Worm (Caenorhabditis elegans) whole organism, L4 larva: ENCODE results near the gene srsx-11.

ENCODE experiments used
- F44E2.7 ChIP-seq: fragments of 200-800 bp; sonication (Bioruptor generic); IDR thresholded peaks from 2 replicates; pipeline ENCODE4 v2.1.2; 2022; ENCODE audit warnings: missing genetic modification characterization, missing compliant biosample characterization
- F49E8.2 ChIP-seq: sonication (generic microtip); optimal IDR thresholded peaks from 2 replicates; lab custom pipeline; 2016; ENCODE audit warnings: missing compliant biosample characterization, mild to moderate bottlenecking, missing genetic modification characterization, borderline replicate concordance
- R02D3.7 ChIP-seq: fragments of 150-350 bp; sonication (generic microtip); optimal IDR thresholded peaks from 3 replicates; lab custom pipeline; 2014; ENCODE audit warnings: missing biosample characterization, missing genetic modification characterization
- T26A8.4 ChIP-seq: fragments of 200-800 bp; sonication (Bioruptor generic); IDR thresholded peaks from 2 replicates; pipeline ENCODE4 v1.3.6; 2022; ENCODE audit warnings: missing genetic modification characterization, missing compliant biosample characterization
- aha-1 ChIP-seq: fragments of 150-350 bp; peaks from one replicate; lab custom pipeline; 2014; ENCODE audit warnings: missing biosample characterization, missing genetic modification characterization
- ama-1 ChIP-seq: fragments of 150-350 bp; optimal IDR thresholded peaks from 2 replicates; lab custom pipeline; 2014; ENCODE audit warnings: inconsistent platforms, mixed read lengths
- ceh-28 ChIP-seq: fragments of 150-350 bp; optimal IDR thresholded peaks from 2 replicates; lab custom pipeline; 2014; ENCODE audit warnings: missing biosample characterization, missing genetic modification reagents, missing genetic modification characterization
- ceh-44 ChIP-seq: fragments of 200-800 bp; sonication (Bioruptor generic); IDR thresholded peaks from 2 replicates; pipeline ENCODE4 v1.3.6; 2022; ENCODE audit warnings: missing genetic modification reagents, missing genetic modification characterization, missing compliant biosample characterization
- ceh-82 ChIP-seq: sonication (generic microtip); optimal IDR thresholded peaks from 2 replicates; lab custom pipeline; 2017; ENCODE audit warnings: missing biosample characterization, missing genetic modification characterization
- daf-16 ChIP-seq, 3 experiments: sonication (generic microtip); optimal IDR thresholded peaks; 2 replicates each; lab custom pipeline; 2016 to 2017; ENCODE audit warnings: missing genetic modification characterization in 3 of 3, missing genetic modification reagents in 3 of 3, mild to moderate bottlenecking in 2 of 3, missing compliant biosample characterization in 2 of 3, missing biosample characterization in 1 of 3, moderate library complexity in 1 of 3
- egl-43 ChIP-seq: fragments of 200-800 bp; sonication (Bioruptor generic); IDR thresholded peaks from 2 replicates; pipeline ENCODE4 v1.3.6; 2022; ENCODE audit warnings: missing genetic modification reagents, missing genetic modification characterization, missing compliant biosample characterization
- fos-1 ChIP-seq: fragments of 150-350 bp; optimal IDR thresholded peaks from 2 replicates; lab custom pipeline; 2014; ENCODE audit warnings: missing biosample characterization, missing genetic modification characterization
- gei-8 ChIP-seq: fragments of 200-800 bp; sonication (Bioruptor generic); optimal IDR thresholded peaks from 2 replicates; lab custom pipeline; 2018; ENCODE audit warnings: mild to moderate bottlenecking, missing genetic modification characterization, missing compliant biosample characterization
- hlh-11 ChIP-seq: fragments of 200-800 bp; sonication (Bioruptor generic); optimal IDR thresholded peaks from 2 replicates; lab custom pipeline; 2018; ENCODE audit warnings: mild to moderate bottlenecking, missing genetic modification characterization, missing compliant biosample characterization
- hlh-30 ChIP-seq: sonication (generic microtip); optimal IDR thresholded peaks from 2 replicates; lab custom pipeline; 2017; ENCODE audit warnings: antibody characterized with exemption, mild to moderate bottlenecking, missing genetic modification characterization, missing compliant biosample characterization; ENCODE audit not compliant: insufficient read depth
- hmg-1.1 ChIP-seq: fragments of 200-800 bp; sonication (Bioruptor generic); IDR thresholded peaks from 2 replicates; pipeline ENCODE4 v1.3.6; 2022; ENCODE audit warnings: missing genetic modification reagents, missing genetic modification characterization, missing compliant biosample characterization
- lin-38 ChIP-seq: fragments of 200-800 bp; sonication (Bioruptor generic); IDR thresholded peaks from 2 replicates; pipeline ENCODE4 v1.3.6; 2022; ENCODE audit warnings: missing genetic modification reagents, missing genetic modification characterization, missing compliant biosample characterization
- lir-3 ChIP-seq: sonication (generic microtip); optimal IDR thresholded peaks from 2 replicates; lab custom pipeline; 2016; ENCODE audit warnings: mild to moderate bottlenecking, missing genetic modification characterization, missing compliant biosample characterization
- madf-9 ChIP-seq: fragments of 200-800 bp; sonication (Bioruptor generic); conservative IDR thresholded peaks from 2 replicates; pipeline ENCODE4 v1.3.6; 2022; ENCODE audit warnings: missing genetic modification reagents, missing genetic modification characterization, missing compliant biosample characterization
- mep-1 ChIP-seq: fragments of 150-350 bp; sonication (generic microtip); optimal IDR thresholded peaks from 3 replicates; lab custom pipeline; 2014; ENCODE audit warnings: missing biosample characterization, missing genetic modification characterization
- mes-2 ChIP-seq: sonication (generic microtip); optimal IDR thresholded peaks from 2 replicates; lab custom pipeline; 2016; ENCODE audit warnings: missing genotype, mild to moderate bottlenecking, missing genetic modification characterization, missing compliant biosample characterization; ENCODE audit not compliant: poor library complexity, severe bottlenecking
- mxl-2 ChIP-seq: fragments of 200-800 bp; sonication (Bioruptor generic); conservative IDR thresholded peaks from 2 replicates; pipeline ENCODE4 v1.3.6; 2022; ENCODE audit warnings: missing genetic modification reagents, missing genetic modification characterization, missing compliant biosample characterization
- mxl-3 ChIP-seq: fragments of 200-800 bp; sonication (Bioruptor generic); optimal IDR thresholded peaks from 2 replicates; lab custom pipeline; 2018; ENCODE audit warnings: mild to moderate bottlenecking, missing genetic modification characterization, missing compliant biosample characterization
- nhr-102 ChIP-seq: sonication (generic microtip); optimal IDR thresholded peaks from 2 replicates; lab custom pipeline; 2016; ENCODE audit warnings: mild to moderate bottlenecking, missing genetic modification characterization, moderate library complexity, missing compliant biosample characterization
- nhr-41 ChIP-seq: fragments of 200-800 bp; sonication (Bioruptor generic); IDR thresholded peaks from 2 replicates; pipeline ENCODE4 v1.3.6; 2022; ENCODE audit warnings: missing genetic modification reagents, missing genetic modification characterization, missing compliant biosample characterization
- nhr-6 ChIP-seq: fragments of 150-350 bp; optimal IDR thresholded peaks from 2 replicates; lab custom pipeline; 2014; ENCODE audit warnings: missing biosample characterization, missing genetic modification characterization
- nhr-76 ChIP-seq: fragments of 150-350 bp; optimal IDR thresholded peaks from 2 replicates; lab custom pipeline; 2014; ENCODE audit warnings: missing biosample characterization, missing genetic modification characterization
- set-16 ChIP-seq: fragments of 200-800 bp; sonication (Bioruptor generic); IDR thresholded peaks from 2 replicates; pipeline ENCODE4 v1.3.6; 2022; ENCODE audit warnings: missing genetic modification reagents, missing genetic modification characterization, missing compliant biosample characterization
- skn-1 ChIP-seq: fragments of 150-350 bp; optimal IDR thresholded peaks from 2 replicates; lab custom pipeline; 2014; ENCODE audit warnings: missing biosample characterization, missing genetic modification characterization
- spr-1 ChIP-seq: sonication (generic microtip); optimal IDR thresholded peaks from 2 replicates; lab custom pipeline; 2016; ENCODE audit warnings: mild to moderate bottlenecking, missing genetic modification characterization, missing compliant biosample characterization
- tra-1 ChIP-seq: fragments of 200-800 bp; sonication (Bioruptor generic); IDR thresholded peaks from 2 replicates; pipeline ENCODE4 v1.3.6; 2022; ENCODE audit warnings: missing genetic modification reagents, missing genetic modification characterization, missing compliant biosample characterization
- zip-2 ChIP-seq: fragments of 150-350 bp; optimal IDR thresholded peaks from 2 replicates; lab custom pipeline; 2014; ENCODE audit warnings: missing biosample characterization, missing genetic modification characterization
- ztf-7 ChIP-seq: fragments of 150-350 bp; optimal IDR thresholded peaks from 2 replicates; lab custom pipeline; 2014; ENCODE audit warnings: missing biosample characterization, missing genetic modification characterization

srsx-11 gene

ce11 chrV:4963606-4964005, 15.4 kb downstream of the srsx-11 start:
- TF ChIP-seq mxl-2 (no peak), nhr-41 (no peak), nhr-102 (tag; lab: Kevin White, UChicago) (no peak), gei-8 (GFP tag; lab: Kevin White, UChicago) (no peak), T26A8.4 (GFP tag; lab: Robert Waterston, UW) (no peak), hlh-11 (tag; lab: Kevin White, UChicago) (no peak), mep-1 (tag; lab: Kevin White, UChicago) (no peak), lin-38 (GFP tag; lab: Robert Waterston, UW) (peak; percentile 36; the same call in 1 of the 2 replicates), lir-3 (no peak), F49E8.2 (tag; lab: Kevin White, UChicago) (peak; percentile 76), ceh-44 (GFP tag; lab: Robert Waterston, UW) (no peak), aha-1 (no peak), spr-1 (tag; lab: Kevin White, UChicago) (no peak)

ce11 chrV:4962968-4963367, 16.0 kb downstream of the srsx-11 start, which contains the start of gene tam-1:
Gene tam-1 (minus strand): TSS chrV:4963102.
- TF ChIP-seq tra-1 (GFP tag; lab: Robert Waterston, UW) (no peak), nhr-6 (tag; lab: Kevin White, UChicago) (no peak), mep-1 (tag; lab: Kevin White, UChicago) (peak; percentile 3), ceh-82 (tag; lab: Kevin White, UChicago) (no peak), hlh-30 (tag; lab: Kevin White, UChicago) (peak; percentile 3), ztf-7 (tag; lab: Kevin White, UChicago) (no peak), mes-2 (peak; percentile 42), hmg-1.1 (peak; percentile 48; the same call in 1 of the 2 replicates), skn-1 (tag; lab: Kevin White, UChicago) (no peak), ceh-28 (tag; lab: Kevin White, UChicago) (peak; percentile 14), zip-2 (tag; lab: Kevin White, UChicago) (no peak)

- TF ChIP-seq set-16 (GFP tag; lab: Robert Waterston, UW) (peak; percentile 57), nhr-76 (no peak)
Observed at ce11 chrV:4960686-4961085, 18.3 kb downstream of the srsx-11 start.

ce11 chrV:4957619-4958018, 21.3 kb downstream of the srsx-11 start:
- TF ChIP-seq set-16 (GFP tag; lab: Robert Waterston, UW) = no peak
- TF ChIP-seq aha-1 = peak; percentile 94

ce11 chrV:4956529-4956928, 22.4 kb downstream of the srsx-11 start, which contains the start of gene str-208:
Gene str-208 (plus strand): TSS chrV:4956829.
- TF ChIP-seq mxl-3 (GFP tag; lab: Kevin White, UChicago) (no peak), mxl-2 (no peak), aha-1 (peak; percentile 12), egl-43 (GFP tag; lab: Robert Waterston, UW) (no peak)
- TF ChIP-seq, all 104 proteins: peak for 1

DNA sequence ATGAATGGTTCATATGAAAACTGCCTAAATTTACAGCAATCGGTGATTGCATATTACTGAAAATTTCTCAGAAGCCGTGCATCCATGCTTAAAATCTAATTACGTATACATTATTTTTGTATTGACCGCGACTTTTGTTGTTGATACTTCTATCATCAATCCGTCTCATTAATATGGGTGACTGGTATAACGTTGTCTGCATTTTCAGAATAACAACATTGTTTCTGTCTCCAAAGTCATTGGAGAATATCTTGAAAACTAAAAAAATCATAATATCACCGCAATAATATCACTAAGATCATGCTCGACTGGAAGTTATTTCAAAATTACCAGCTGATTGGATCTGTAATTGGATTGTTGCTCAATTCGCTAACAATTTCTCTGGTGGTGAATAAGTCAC, 27.5 kb downstream of the srsx-11 start, which contains the start of gene str-207:
Gene str-207 (plus strand): TSS at position 301 of the 400 bp plus-strand sequence.
- TF ChIP-seq ama-1 (lab: Kevin White, UChicago) (no peak), daf-16 (GFP tag; optimal IDR thresholded peaks at IDR 0.05; lab: Kevin White, UChicago) (no peak), daf-16 (tag; optimal IDR thresholded peaks at IDR 0.05; lab: Kevin White, UChicago) (no peak), madf-9 (GFP tag; lab: Robert Waterston, UW) (no peak), mes-2 (no peak), set-16 (GFP tag; lab: Robert Waterston, UW) (no peak), R02D3.7 (tag; lab: Kevin White, UChicago) (no peak), fos-1 (tag; lab: Kevin White, UChicago) (no peak), hmg-1.1 (no peak), F44E2.7 (GFP tag; lab: Robert Waterston, UW) (no peak), T26A8.4 (GFP tag; lab: Robert Waterston, UW) (no peak)
- TF ChIP-seq, all 104 proteins: peak for 0
